Worm (Caenorhabditis elegans): ENCODE data around the gene Y42A5A.1.
A peak's percentile ranks its signal among the peaks of the same experiment; 100 is the strongest.

Gene Y42A5A.1

ce11 chrV:11040473-11040872 lies 47.3 kb upstream of the Y42A5A.1 start, which contains the start of gene C45B11.8:
Gene C45B11.8 (plus strand): TSS chrV:11040773.
- TF ChIP-seq nhr-76 (tag; optimal IDR thresholded peaks at IDR 0.05), result no peak
- no peak for TF ChIP-seq nhr-2 (tag; optimal IDR thresholded peaks at IDR 0.05)
- no peak for TF ChIP-seq elt-1 (tag; optimal IDR thresholded peaks at IDR 0.05; ENCODE audit: borderline replicate concordance, insufficient read depth)
- no peak for TF ChIP-seq nhr-237 (tag; optimal IDR thresholded peaks at IDR 0.05)
- no peak for TF ChIP-seq sptf-1 (tag; optimal IDR thresholded peaks at IDR 0.05)
- no peak for TF ChIP-seq M03D4.4 (tag; optimal IDR thresholded peaks at IDR 0.05)
- no peak for TF ChIP-seq nhr-12 (tag; optimal IDR thresholded peaks at IDR 0.05)
- TF ChIP-seq mep-1 (tag; optimal IDR thresholded peaks at IDR 0.05), result no peak
- TF ChIP-seq ces-1 (GFP tag; optimal IDR thresholded peaks at IDR 0.05), result no peak
- no peak for TF ChIP-seq unc-120 (tag; optimal IDR thresholded peaks at IDR 0.05; ENCODE audit: poor library complexity, severe bottlenecking)
- TF ChIP-seq ham-2 (GFP tag; optimal IDR thresholded peaks at IDR 0.05), result no peak
- no peak for TF ChIP-seq flh-1 (GFP tag; optimal IDR thresholded peaks at IDR 0.05)
- TF ChIP-seq tbx-8 (GFP tag; optimal IDR thresholded peaks at IDR 0.05), result no peak
- no peak for TF ChIP-seq mab-5 (tag; optimal IDR thresholded peaks at IDR 0.05)

DNA sequence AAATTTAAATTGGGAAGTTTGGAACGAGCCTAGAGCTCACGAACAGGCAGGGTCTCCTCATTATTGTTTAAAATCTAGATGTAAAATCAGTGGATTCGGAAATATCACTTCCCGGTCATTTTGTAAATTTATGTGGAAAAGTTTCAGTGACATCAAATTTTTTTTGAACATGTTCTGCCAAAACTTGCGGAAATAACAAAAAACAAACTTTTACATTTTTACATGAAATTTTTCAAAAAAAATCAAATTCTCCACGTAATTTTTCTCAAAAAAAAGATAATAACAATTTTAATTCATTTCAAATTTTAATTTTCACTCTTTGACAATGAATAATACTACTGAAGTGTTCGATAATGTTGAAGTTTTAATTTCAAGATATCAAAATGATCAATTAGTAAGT lies 46.2 kb upstream of the Y42A5A.1 start, which contains the start of gene C45B11.5:
TSS of gene C45B11.5 (plus strand) at position 301 of the 400 bp plus-strand sequence.
- no peak for TF ChIP-seq lin-32 (GFP tag; optimal IDR thresholded peaks at IDR 0.05)
- TF ChIP-seq ham-2 (GFP tag; optimal IDR thresholded peaks at IDR 0.05), result no peak
- TF ChIP-seq mls-2 (tag; optimal IDR thresholded peaks at IDR 0.05), result no peak
- no peak for TF ChIP-seq unc-62 (GFP tag; optimal IDR thresholded peaks at IDR 0.05)
- TF ChIP-seq cnd-1 (tag; optimal IDR thresholded peaks at IDR 0.05), result no peak
- TF ChIP-seq lsy-2 (tag; optimal IDR thresholded peaks at IDR 0.05), result no peak
- TF ChIP-seq zip-8 (tag; optimal IDR thresholded peaks at IDR 0.05), result no peak
- no peak for TF ChIP-seq M03D4.4 (tag; optimal IDR thresholded peaks at IDR 0.05)
- TF ChIP-seq nhr-28 (tag; optimal IDR thresholded peaks at IDR 0.05), result no peak

DNA sequence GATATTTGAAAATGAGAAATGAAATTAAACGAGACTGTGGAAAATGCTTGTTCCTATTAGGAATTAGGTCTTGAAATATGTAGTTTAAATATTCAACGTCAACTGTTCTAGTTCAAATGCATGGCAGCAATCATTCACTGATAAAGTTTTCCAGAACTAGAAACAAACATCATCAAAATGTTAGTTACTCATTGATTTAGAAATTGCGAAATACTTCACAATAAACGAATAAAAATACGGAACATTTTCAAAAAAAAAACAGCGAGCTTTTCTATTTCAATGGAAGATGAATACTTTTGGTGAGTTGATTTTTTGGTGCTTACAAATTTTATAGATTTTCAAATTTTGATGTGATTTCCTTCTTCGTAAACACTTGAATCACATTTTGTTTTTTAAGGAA lies 45.2 kb upstream of the Y42A5A.1 start, which contains the start of gene C45B11.2:
TSS of gene C45B11.2 (plus strand) at position 173 of the 400 bp plus-strand sequence.
- TF ChIP-seq tbx-8 (GFP tag; optimal IDR thresholded peaks at IDR 0.05) (no peak), sem-2 (GFP tag; optimal IDR thresholded peaks at IDR 0.05) (no peak), nhr-2 (tag; optimal IDR thresholded peaks at IDR 0.05) (no peak), elt-3 (tag; optimal IDR thresholded peaks at IDR 0.05) (no peak)

ce11 chrV:11043767-11044166 lies 44.0 kb upstream of the Y42A5A.1 start, which contains the start of gene C45B11.6:
Gene C45B11.6 (plus strand): TSS chrV:11044067.
- no peak for TF ChIP-seq nhr-237 (tag; optimal IDR thresholded peaks at IDR 0.05)
- no peak for TF ChIP-seq tbx-8 (GFP tag; optimal IDR thresholded peaks at IDR 0.05)
- peak; percentile 28 for TF ChIP-seq nhr-2 (tag; optimal IDR thresholded peaks at IDR 0.05)

- TF ChIP-seq ham-2 (GFP tag; optimal IDR thresholded peaks at IDR 0.05) (no peak), nhr-28 (tag; optimal IDR thresholded peaks at IDR 0.05) (no peak), unc-62 (GFP tag; optimal IDR thresholded peaks at IDR 0.05) (no peak), elt-1 (tag; optimal IDR thresholded peaks at IDR 0.05; ENCODE audit: borderline replicate concordance, insufficient read depth) (no peak), nhr-76 (tag; optimal IDR thresholded peaks at IDR 0.05) (no peak), mep-1 (tag; optimal IDR thresholded peaks at IDR 0.05) (no peak), pha-4 (tag; optimal IDR thresholded peaks at IDR 0.05) (no peak), elt-3 (tag; optimal IDR thresholded peaks at IDR 0.05) (no peak), unc-120 (tag; optimal IDR thresholded peaks at IDR 0.05; ENCODE audit: poor library complexity, severe bottlenecking) (no peak)
Measured at ce11 chrV:11046730-11047129, 41.0 kb upstream of the Y42A5A.1 start, which contains the start of gene dhs-18. Gene dhs-18 (minus strand): TSS chrV:11046833.

DNA sequence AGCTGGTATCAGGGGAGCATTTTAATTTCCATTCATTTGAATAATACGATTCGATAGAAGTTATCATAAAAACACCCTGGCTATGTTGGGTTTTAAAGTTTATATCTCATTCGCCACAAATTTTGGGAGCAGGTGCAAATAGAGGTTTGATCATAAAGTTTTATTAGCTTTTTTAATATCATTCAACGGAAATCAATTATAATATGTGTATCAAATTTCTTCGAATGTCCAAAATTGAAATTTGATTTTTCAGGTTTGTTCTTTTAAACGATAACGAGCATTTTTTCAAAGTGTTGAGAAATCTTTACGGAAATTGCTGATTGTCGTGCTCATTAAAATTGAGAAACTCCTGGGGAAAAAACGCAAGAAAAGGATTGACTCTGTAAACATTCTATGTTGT lies 39.1 kb upstream of the Y42A5A.1 start, which contains the start of gene srh-74:
TSS of gene srh-74 (minus strand) at position 101 of the 400 bp plus-strand sequence.
- TF ChIP-seq ztf-11 (tag; optimal IDR thresholded peaks at IDR 0.05) (no peak), ceh-83 (GFP tag; optimal IDR thresholded peaks at IDR 0.05) (no peak), pha-4 (tag; optimal IDR thresholded peaks at IDR 0.05) (no peak), lsy-2 (tag; optimal IDR thresholded peaks at IDR 0.05) (no peak), nhr-12 (tag; optimal IDR thresholded peaks at IDR 0.05) (no peak), nhr-76 (tag; optimal IDR thresholded peaks at IDR 0.05) (no peak), flh-1 (GFP tag; optimal IDR thresholded peaks at IDR 0.05) (no peak), lin-32 (GFP tag; optimal IDR thresholded peaks at IDR 0.05) (no peak), M03D4.4 (tag; optimal IDR thresholded peaks at IDR 0.05) (no peak), cnd-1 (tag; optimal IDR thresholded peaks at IDR 0.05) (no peak), snpc-4 (tag; optimal IDR thresholded peaks at IDR 0.05) (no peak), tbx-8 (GFP tag; optimal IDR thresholded peaks at IDR 0.05) (no peak), mab-5 (tag; optimal IDR thresholded peaks at IDR 0.05) (no peak), unc-39 (tag; optimal IDR thresholded peaks at IDR 0.05) (no peak), lin-13 (tag; optimal IDR thresholded peaks at IDR 0.05) (no peak)
